Fruit fly (Drosophila melanogaster) Kc167 (cell line): ENCODE results near the gene jb.

Experiments used
- Myc ChIP-seq: fragments of >200 bp; optimal IDR thresholded peaks from 2 replicates; lab custom pipeline; 2017; ENCODE audit warnings: missing external identifiers
- Sin3A ChIP-seq: fragments of >200 bp; optimal IDR thresholded peaks from 2 replicates; lab custom pipeline; 2018; ENCODE audit warnings: missing external identifiers
- h ChIP-seq: fragments of >200 bp; optimal IDR thresholded peaks from 3 replicates; lab custom pipeline; 2018; ENCODE audit warnings: missing external identifiers
- insv ChIP-seq: fragments of >200 bp; optimal IDR thresholded peaks from 3 replicates; lab custom pipeline; 2018; ENCODE audit warnings: missing external identifiers
- psq ChIP-seq: fragments of >200 bp; optimal IDR thresholded peaks from 2 replicates; lab custom pipeline; 2017; ENCODE audit warnings: missing external identifiers
- ttk ChIP-seq: sonication (Bioruptor generic); optimal IDR thresholded peaks from 2 replicates; lab custom pipeline; 2017; ENCODE audit warnings: missing external identifiers

The jb gene

DNA sequence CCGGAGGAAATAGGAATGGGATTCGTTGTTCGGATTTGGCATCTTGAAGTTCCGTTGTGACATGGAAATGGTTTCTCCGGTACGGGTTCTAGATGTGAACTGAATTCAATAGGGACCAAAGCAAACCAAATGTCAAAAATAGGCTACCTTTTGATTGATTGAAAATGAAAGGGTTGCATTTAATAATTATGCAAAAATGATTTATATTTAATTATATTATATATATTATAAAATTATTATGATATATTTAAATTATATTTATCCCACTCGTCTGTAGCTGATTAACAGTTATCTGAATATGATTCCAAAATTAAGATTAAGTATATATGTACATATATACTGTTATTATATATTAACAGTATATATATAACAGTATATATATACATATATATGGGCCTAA, at the start of gene jb:
Gene jb (minus strand): TSS at position 101 of the 400 bp plus-strand sequence.
- TF ChIP-seq h (lab: Kevin White, UChicago) (no peak), insv (lab: Kevin White, UChicago) (no peak)

DNA sequence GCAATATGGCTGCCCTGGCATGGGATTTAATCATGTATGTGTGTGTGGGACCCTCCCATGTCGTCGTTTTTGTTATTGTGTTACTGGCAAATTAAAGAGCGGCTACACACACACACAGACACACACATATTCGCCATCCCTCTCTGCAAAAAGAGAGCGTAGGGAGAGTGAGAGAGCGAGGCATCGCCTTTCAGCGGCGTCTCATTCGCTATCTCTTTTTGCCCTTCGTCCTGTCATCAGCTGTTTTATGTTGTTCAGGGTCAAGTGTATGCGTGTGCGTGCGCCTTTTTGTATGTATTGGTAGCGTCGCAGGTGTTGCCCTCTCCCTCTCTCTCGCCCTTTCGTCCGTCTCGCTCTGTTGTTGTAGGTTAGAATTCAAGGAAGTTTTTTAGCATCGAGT, 46.3 kb upstream of the jb start:
- TF ChIP-seq Sin3A, result no peak
- TF ChIP-seq Myc (lab: Kevin White, UChicago), result no peak
- no peak for TF ChIP-seq psq
- no peak for TF ChIP-seq insv (lab: Kevin White, UChicago)
- no peak for TF ChIP-seq ttk (lab: Kevin White, UChicago)
- no peak for TF ChIP-seq h (lab: Kevin White, UChicago)

DNA sequence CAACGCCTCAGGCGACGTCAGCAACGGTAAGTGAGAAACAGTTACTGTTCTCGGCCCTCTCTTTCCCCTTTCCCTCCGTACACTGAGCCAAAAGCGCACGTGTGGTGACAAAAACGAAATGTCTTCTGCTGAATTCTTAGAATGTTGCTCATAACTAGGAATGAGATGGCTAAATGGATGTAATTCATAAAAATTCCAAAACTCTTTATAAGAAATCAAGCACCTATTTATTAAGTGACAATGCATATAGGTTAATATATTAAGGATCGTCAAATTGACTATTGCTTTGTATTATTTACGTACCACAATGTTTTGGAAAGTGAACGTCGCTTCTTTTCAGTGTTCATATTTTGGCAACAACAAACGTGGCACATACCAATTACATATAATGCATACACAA, 43.9 kb upstream of the jb start:
- TF ChIP-seq Sin3A (no peak), ttk (lab: Kevin White, UChicago) (no peak), h (lab: Kevin White, UChicago) (no peak), Myc (lab: Kevin White, UChicago) (no peak), psq (no peak), insv (lab: Kevin White, UChicago) (no peak)

DNA sequence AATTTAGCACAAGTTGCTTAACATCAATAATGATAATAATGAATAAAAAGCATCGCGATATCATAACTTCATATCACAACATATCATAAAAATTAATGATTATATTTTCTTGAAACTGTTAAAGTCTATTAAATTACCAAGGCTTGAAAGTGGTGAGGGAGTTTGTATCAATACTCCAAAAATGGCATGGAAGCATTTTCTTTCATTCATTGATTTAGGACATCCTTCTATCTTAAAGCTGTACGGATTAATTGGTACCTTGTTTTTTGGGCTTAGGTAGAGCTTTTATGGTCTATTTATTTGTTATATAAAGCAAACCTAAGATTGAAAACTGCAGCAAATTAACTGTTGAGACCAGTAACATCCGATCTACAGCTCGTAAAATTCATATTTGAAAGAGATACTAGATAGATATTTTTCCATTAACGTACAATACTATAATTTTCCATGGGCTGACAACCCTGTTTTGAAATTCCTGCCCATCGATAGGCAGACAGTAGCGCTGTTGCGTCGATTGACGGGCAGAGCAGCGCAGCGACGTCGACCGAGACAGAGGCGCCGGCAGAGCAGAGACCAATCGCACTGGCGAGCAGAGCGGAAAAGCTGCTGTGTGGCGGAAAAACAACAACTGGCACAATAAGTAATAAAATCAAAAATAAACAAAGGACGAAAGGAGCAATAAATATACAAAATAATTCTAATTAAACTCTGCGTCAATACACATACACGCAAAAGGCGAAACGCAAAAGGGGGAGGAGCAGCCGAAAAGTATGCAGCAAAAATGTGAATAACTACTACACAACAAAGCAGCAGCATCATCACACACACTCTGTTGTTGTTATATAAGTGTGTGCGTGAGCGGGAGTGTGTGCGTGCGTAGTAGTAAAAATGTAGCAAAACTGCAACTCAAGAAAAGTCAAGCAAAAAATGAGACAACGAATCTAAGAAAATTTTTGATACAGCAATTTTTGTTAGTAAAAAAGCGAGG, 43.0 kb upstream of the jb start, which contains the start of gene CG1695:
Gene CG1695 (plus strand): TSS at position 606 of the 988 bp plus-strand sequence.
- TF ChIP-seq psq (no peak), ttk (lab: Kevin White, UChicago) (no peak), Sin3A (no peak), insv (lab: Kevin White, UChicago) (no peak), h (lab: Kevin White, UChicago) (no peak), Myc (lab: Kevin White, UChicago) (no peak)

DNA sequence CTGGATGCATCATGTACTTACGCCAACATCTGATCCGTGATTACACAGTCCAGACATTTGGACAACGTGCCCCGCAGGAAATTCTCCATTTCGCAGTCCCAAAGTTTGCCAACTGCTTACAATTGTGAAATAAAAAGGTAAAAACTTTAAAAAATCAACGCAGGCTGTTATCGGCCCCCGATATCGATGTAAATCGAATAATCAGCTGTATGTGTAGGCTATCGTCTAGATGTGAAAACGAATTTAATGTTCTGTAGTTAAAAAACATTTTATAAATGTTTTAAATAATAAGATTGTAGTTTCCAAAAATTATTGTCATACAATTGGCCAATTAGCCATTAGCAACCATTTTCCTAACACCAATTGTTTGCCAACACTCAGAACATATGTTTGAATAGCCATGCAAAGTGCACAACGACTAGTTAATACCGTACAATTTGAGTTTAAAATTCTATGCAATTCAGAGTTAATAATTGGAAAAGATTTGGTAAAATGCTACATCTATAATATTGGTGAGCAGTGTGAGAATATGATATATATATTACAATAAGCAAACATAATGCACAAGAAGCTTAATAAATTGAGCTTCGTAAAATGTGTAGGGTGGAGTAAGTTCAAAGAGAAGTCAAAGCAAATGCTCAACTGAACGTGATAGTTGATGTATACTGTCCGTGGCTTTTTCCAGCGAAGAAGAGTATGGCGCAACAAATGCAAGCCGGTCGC, 39.0 kb upstream of the jb start, which contains the start of the genes CG11710 and mal:
Gene CG11710 (minus strand): TSS at position 192 of the 723 bp plus-strand sequence.
Gene mal (plus strand): TSS at position 194 of the 723 bp plus-strand sequence.
- TF ChIP-seq h (lab: Kevin White, UChicago), result no peak

DNA sequence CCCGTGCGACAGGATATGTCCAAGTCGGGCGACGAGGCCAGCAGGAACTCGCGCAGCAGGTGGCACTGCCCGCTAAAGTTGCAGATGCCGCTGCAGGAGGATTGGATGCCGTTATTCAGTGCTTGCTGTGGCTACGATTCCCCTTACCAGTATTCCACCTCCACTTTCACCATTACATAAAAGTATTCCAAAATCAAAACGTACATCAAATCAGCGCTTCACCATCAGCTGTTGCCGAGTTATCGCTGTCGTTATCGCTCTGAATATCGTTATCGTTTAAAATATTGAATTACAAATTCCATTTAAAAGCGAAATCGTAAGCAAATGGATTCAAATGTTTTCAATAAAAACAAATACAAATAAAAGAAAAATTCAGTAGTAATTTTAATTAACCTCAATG, 36.2 kb upstream of the jb start, which contains the start of gene CG15456:
Gene CG15456 (minus strand): TSS at position 225 of the 400 bp plus-strand sequence.
- no peak for TF ChIP-seq ttk (lab: Kevin White, UChicago)
- TF ChIP-seq insv (lab: Kevin White, UChicago), result no peak
- no peak for TF ChIP-seq Myc (lab: Kevin White, UChicago)

DNA sequence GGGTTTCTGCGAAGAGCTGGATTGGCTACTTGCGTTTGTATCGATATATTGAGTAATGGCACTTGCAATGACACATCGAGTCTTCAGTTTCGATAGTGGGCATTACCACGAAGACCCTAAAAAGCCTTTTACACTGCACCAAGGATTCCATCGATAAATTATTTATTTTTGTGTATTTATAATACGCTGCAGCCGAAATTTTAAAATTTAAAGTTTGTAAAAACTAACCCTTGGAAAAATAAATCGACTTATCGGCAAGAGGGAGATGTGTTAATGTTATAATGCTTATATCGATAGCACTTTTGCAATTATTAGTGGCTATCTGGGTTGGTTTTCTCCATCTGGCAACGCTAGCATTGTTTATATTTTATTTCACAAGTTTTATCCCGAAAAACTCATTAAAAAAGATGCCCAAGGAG, 33.1 kb upstream of the jb start, which contains the start of the genes Pp4-19C and cactin:
Gene Pp4-19C (minus strand): TSS at position 256 of the 419 bp plus-strand sequence.
Gene cactin (plus strand): TSS at position 323 of the 419 bp plus-strand sequence.
- TF ChIP-seq insv (lab: Kevin White, UChicago), result no peak
- no peak for TF ChIP-seq Myc (lab: Kevin White, UChicago)
- no peak for TF ChIP-seq ttk (lab: Kevin White, UChicago)
- no peak for TF ChIP-seq h (lab: Kevin White, UChicago)
- no peak for TF ChIP-seq psq
- no peak for TF ChIP-seq Sin3A

DNA sequence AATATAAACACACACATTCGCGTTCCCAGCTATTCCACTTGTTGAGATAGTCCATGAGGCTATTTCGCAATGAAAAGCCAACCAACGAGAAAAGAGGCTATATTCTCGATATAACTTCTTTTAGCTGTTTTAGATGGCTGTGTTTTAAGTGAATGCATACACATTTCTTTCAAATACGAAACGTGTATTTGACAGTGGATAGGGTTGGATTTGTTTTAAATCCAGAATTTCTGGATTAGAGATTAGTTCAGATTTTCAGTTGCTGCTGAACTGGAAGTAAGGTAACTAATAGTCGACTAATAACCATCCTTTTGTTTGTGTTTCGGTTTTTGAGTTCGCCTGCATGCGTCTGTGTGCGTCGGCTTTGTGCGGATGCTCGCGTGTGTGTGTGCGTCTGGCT, 32.6 kb upstream of the jb start:
- TF ChIP-seq Myc (lab: Kevin White, UChicago) (no peak), h (lab: Kevin White, UChicago) (no peak), psq (no peak), ttk (lab: Kevin White, UChicago) (no peak), insv (lab: Kevin White, UChicago) (no peak), Sin3A (no peak)

DNA sequence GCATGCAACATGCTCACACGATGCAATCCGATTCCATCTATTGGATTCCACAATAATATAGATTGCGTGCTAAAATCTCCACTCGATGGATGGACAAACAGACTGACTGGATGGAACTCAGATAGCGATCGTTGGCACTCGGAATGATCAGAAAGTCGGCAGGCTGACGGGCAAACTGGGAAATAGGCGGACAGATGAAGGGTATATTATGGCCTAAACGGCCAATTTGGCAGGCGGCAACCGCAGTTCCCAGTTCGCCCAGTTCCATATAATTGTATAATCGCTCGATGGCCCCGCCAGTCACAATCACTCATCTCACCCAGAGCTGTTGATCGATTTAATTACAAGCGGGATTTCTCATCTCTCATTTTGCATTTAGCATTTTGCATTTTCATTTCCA, 28.7 kb upstream of the jb start, which contains the start of gene Obp19d:
Gene Obp19d (plus strand): TSS at position 301 of the 400 bp plus-strand sequence.
- no peak for TF ChIP-seq Sin3A
- no peak for TF ChIP-seq h (lab: Kevin White, UChicago)
- no peak for TF ChIP-seq Myc (lab: Kevin White, UChicago)
- no peak for TF ChIP-seq psq
- no peak for TF ChIP-seq insv (lab: Kevin White, UChicago)
- no peak for TF ChIP-seq ttk (lab: Kevin White, UChicago)

DNA sequence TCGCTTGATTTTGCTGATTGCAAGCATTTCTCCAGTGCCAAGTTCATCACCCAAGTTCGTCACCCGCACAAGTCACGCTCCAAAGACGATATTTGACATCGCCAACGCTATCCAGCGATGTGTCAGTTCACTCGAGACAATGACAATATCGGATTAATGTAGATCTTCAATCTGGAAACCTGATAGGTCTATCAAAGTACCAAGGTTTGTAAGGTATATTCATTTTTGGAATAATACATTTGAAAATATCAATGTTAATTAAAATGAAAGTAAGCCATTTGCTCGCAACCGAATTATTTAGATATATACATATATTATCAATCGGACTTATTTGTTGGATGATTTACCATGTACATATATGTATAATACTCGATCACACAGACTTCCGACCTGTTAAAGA, 28.3 kb upstream of the jb start, which contains the start of gene Obp19c:
Gene Obp19c (minus strand): TSS at position 101 of the 400 bp plus-strand sequence.
- TF ChIP-seq ttk (lab: Kevin White, UChicago) (no peak), Myc (lab: Kevin White, UChicago) (no peak)

DNA sequence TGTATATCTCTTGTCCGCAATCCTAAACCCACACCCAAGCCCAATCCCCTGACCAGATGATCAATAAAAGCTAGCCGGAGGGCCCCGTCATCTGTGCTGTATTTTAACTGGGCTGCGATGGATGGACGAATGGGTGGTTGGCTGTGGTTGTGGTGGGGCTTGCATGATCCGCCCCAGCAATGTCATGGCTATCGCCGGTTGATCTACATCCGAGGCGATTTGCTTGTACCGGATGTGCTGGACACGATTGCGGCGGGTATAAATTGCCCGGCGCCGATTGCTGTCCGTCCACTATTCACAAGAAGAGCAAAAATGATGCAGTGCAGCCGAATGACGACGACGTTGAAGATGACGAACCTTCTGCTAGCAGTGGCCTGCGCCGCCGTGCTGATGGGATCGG, 25.8 kb upstream of the jb start, which contains the start of gene Obp19b:
Gene Obp19b (plus strand): TSS at position 301 of the 400 bp plus-strand sequence.
- TF ChIP-seq h (lab: Kevin White, UChicago) (no peak), Myc (lab: Kevin White, UChicago) (no peak), ttk (lab: Kevin White, UChicago) (no peak), insv (lab: Kevin White, UChicago) (no peak), Sin3A (no peak), psq (no peak)

DNA sequence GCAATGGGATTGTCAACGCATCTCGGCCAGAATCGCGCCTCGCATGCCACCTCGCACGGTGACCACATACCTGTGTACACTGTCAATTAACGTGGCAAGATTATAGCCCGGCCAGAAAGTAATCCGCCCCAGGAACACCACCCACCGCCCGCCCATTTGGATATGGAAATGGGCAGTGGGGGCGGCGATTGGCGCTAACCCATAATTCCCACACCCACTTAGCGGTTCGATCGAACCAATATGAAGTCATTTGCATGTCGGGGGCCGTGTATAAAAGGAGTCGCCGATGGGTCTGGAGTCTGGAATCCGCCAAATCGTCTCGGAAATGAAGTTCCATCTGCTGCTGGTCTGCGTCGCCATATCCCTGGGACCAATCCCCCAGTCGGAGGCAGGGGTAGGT, 24.8 kb upstream of the jb start, which contains the start of gene Obp19a:
Gene Obp19a (plus strand): TSS at position 301 of the 400 bp plus-strand sequence.
- no peak for TF ChIP-seq psq
- TF ChIP-seq h (lab: Kevin White, UChicago), result no peak
- TF ChIP-seq Sin3A, result no peak
- no peak for TF ChIP-seq ttk (lab: Kevin White, UChicago)
- TF ChIP-seq Myc (lab: Kevin White, UChicago), result no peak
- no peak for TF ChIP-seq insv (lab: Kevin White, UChicago)
